Fruit fly (Drosophila melanogaster) whole organism, pupa: ENCODE measurements around the gene Pex14.

Source experiments
- CG10348 ChIP-seq: fragments of 200-800 bp; sonication (Bioruptor generic); IDR thresholded peaks from 2 replicates; pipeline ENCODE4 v1.3.6; 2022; ENCODE audit warnings: missing biosample characterization, missing genetic modification characterization
- CG12605 ChIP-seq: fragments of 200-800 bp; sonication (Bioruptor generic); IDR thresholded peaks from 2 replicates; pipeline ENCODE4 v1.3.6; 2022; ENCODE audit warnings: missing biosample characterization, missing genetic modification characterization
- CG13204 ChIP-seq: fragments of 200-800 bp; sonication (Bioruptor generic); optimal IDR thresholded peaks from 2 replicates; lab custom pipeline; 2018; ENCODE audit warnings: missing biosample characterization, mild to moderate bottlenecking, missing genetic modification characterization, moderate library complexity
- CG15710 ChIP-seq: fragments of 200-800 bp; sonication (Bioruptor generic); optimal IDR thresholded peaks from 2 replicates; lab custom pipeline; 2018; ENCODE audit warnings: missing biosample characterization, mild to moderate bottlenecking, missing genetic modification characterization, moderate library complexity
- CG17806 ChIP-seq: fragments of 200-800 bp; sonication (Bioruptor generic); optimal IDR thresholded peaks from 2 replicates; lab custom pipeline; 2018; ENCODE audit warnings: missing biosample characterization, mild to moderate bottlenecking, missing genetic modification characterization, moderate library complexity
- D1 ChIP-seq: fragments of 200-800 bp; sonication (Bioruptor generic); optimal IDR thresholded peaks from 2 replicates; lab custom pipeline; 2018; ENCODE audit warnings: missing biosample characterization, mild to moderate bottlenecking, missing genetic modification characterization, moderate library complexity
- EcR ChIP-seq: fragments of 200-800 bp; sonication (Bioruptor generic); optimal IDR thresholded peaks from 3 replicates; lab custom pipeline; 2019; ENCODE audit warnings: missing biosample characterization, missing genetic modification characterization, mild to moderate bottlenecking, moderate library complexity, missing genetic modification reagents
- Pif1A ChIP-seq: fragments of 200-800 bp; sonication (Bioruptor generic); optimal IDR thresholded peaks from 3 replicates; lab custom pipeline; 2016; ENCODE audit warnings: missing biosample characterization, missing genetic modification characterization
- Pif1B ChIP-seq: fragments of 200-800 bp; sonication (Bioruptor generic); optimal IDR thresholded peaks from 3 replicates; lab custom pipeline; 2016; ENCODE audit warnings: missing biosample characterization, missing genetic modification characterization
- gl ChIP-seq: fragments of 200-800 bp; sonication (Bioruptor generic); optimal IDR thresholded peaks from 2 replicates; lab custom pipeline; 2018; ENCODE audit warnings: missing biosample characterization, mild to moderate bottlenecking, missing genetic modification characterization

DNA sequence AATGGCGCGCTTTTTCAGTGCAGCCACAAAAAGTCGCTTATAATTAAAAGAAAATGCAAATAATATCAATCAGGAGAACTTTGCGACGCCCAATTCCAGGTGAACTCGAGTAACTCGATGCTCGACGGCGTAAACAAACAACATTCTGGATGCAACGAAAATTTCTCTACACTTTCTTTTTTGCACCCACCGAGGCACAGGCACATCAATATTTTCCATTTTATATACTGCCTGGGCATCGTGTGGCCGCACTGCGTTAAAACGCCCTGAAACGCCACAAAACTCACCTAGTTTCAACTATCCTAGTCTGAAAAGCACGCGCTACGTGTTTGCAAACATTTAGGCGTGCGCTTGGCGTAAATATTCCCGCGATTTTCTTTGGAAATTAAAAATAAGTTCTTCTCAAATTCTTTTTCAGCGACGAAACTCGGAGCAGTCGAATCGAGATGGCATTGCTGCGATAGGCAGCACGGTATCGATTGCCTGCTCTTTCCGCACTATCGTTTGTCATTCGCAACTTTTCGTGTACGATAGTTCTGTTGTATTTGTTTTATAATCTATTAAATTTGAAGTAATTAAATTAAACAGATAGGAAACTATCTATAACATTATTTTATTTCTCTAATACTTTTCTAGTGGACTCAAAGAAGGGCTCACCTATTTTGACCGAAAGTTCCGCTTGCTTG is 7.3 kb downstream of the Pex14 start, which contains the start of gene Pcif1:
- TF ChIP-seq CG13204 (GFP tag; lab: Kevin White, UChicago): no peak
- TF ChIP-seq CG17806 (tag; lab: Kevin White, UChicago): no peak
- no peak for TF ChIP-seq CG12605 (GFP tag; lab: Robert Waterston, UW)
- TF ChIP-seq gl (tag; lab: Kevin White, UChicago): no peak
- TF ChIP-seq EcR: no peak
- TF ChIP-seq CG15710 (tag; lab: Kevin White, UChicago): no peak
- TF ChIP-seq CG10348: no peak
- TF ChIP-seq Pif1B: no peak
- TF ChIP-seq Pif1A (GFP tag; lab: Kevin White, UChicago): no peak
- TF ChIP-seq D1 (tag; lab: Kevin White, UChicago): no peak
